Fruit fly (Drosophila melanogaster) whole organism, embryonic: ENCODE data around the gene yellow-b.

ENCODE experiments used
- B-H2 ChIP-seq: fragments of 200-800 bp; sonication (Bioruptor generic); optimal IDR thresholded peaks from 2 replicates; lab custom pipeline; 2018; ENCODE audit warnings: missing biosample characterization, mild to moderate bottlenecking, missing genetic modification characterization
- Bgb ChIP-seq: fragments of 200-800 bp; sonication (Bioruptor generic); IDR thresholded peaks from 2 replicates; pipeline ENCODE4 v1.3.6; 2022; ENCODE audit warnings: missing biosample characterization, missing genetic modification characterization; ENCODE audit not compliant: partially characterized antibody
- CG11247 ChIP-seq: fragments of 200-800 bp; sonication (Bioruptor generic); IDR thresholded peaks from 2 replicates; pipeline ENCODE4 v1.3.6; 2022; ENCODE audit warnings: missing biosample characterization, missing genetic modification characterization
- CG1233 ChIP-seq: fragments of 200-800 bp; sonication (Bioruptor generic); optimal IDR thresholded peaks from 4 replicates; lab custom pipeline; 2018; ENCODE audit warnings: missing biosample characterization, mild to moderate bottlenecking, missing genetic modification characterization
- CG14860 ChIP-seq: fragments of 200-800 bp; sonication (Bioruptor generic); IDR thresholded peaks from 3 replicates; pipeline ENCODE4 v1.3.6; 2022; ENCODE audit warnings: missing biosample characterization, missing genetic modification characterization; ENCODE audit not compliant: partially characterized antibody
- CG15011 ChIP-seq: fragments of 200-800 bp; sonication (Bioruptor generic); optimal IDR thresholded peaks from 3 replicates; lab custom pipeline; 2018; ENCODE audit warnings: missing biosample characterization, mild to moderate bottlenecking, missing genetic modification characterization
- CG1647 ChIP-seq: fragments of 200-800 bp; sonication (Bioruptor generic); optimal IDR thresholded peaks from 3 replicates; lab custom pipeline; 2016; ENCODE audit warnings: missing biosample characterization, missing genetic modification characterization
- CG17385 ChIP-seq: fragments of 200-800 bp; sonication (Bioruptor generic); optimal IDR thresholded peaks from 3 replicates; lab custom pipeline; 2018; ENCODE audit warnings: missing biosample characterization, mild to moderate bottlenecking, missing genetic modification characterization
- CG17829 ChIP-seq: fragments of 200-800 bp; optimal IDR thresholded peaks from 2 replicates; lab custom pipeline; 2019; ENCODE audit warnings: missing biosample characterization, mild to moderate bottlenecking, missing genetic modification characterization, moderate library complexity
- CG1792 ChIP-seq: fragments of 200-800 bp; sonication (Bioruptor generic); optimal IDR thresholded peaks from 2 replicates; lab custom pipeline; 2016; ENCODE audit warnings: missing biosample characterization, missing genetic modification characterization
- CG2129 ChIP-seq: fragments of 200-800 bp; sonication (Bioruptor generic); IDR thresholded peaks from 2 replicates; pipeline ENCODE4 v1.3.6; 2022; ENCODE audit warnings: missing biosample characterization, missing genetic modification characterization; ENCODE audit not compliant: partially characterized antibody
- CG2199 ChIP-seq: fragments of 200-800 bp; sonication (Bioruptor generic); IDR thresholded peaks from 3 replicates; pipeline ENCODE4 v1.3.6; 2022; ENCODE audit warnings: missing biosample characterization, missing genetic modification characterization
- CG2202 ChIP-seq: fragments of 200-800 bp; sonication (Bioruptor generic); optimal IDR thresholded peaks from 2 replicates; lab custom pipeline; 2018; ENCODE audit warnings: missing biosample characterization, mild to moderate bottlenecking, missing genetic modification characterization
- CG2875 ChIP-seq: fragments of 200-800 bp; sonication (Bioruptor generic); optimal IDR thresholded peaks from 2 replicates; lab custom pipeline; 2017; ENCODE audit warnings: missing biosample characterization, mild to moderate bottlenecking, missing genetic modification characterization, missing genetic modification reagents
- CG33557 ChIP-seq: fragments of 200-800 bp; sonication (Bioruptor generic); optimal IDR thresholded peaks from 2 replicates; lab custom pipeline; 2019; ENCODE audit warnings: missing biosample characterization, mild to moderate bottlenecking, missing genetic modification characterization, moderate library complexity
- CG4282 ChIP-seq: fragments of 200-800 bp; sonication (Bioruptor generic); optimal IDR thresholded peaks from 2 replicates; lab custom pipeline; 2016; ENCODE audit warnings: missing biosample characterization, missing genetic modification characterization
- CG4424 ChIP-seq: fragments of 200-800 bp; sonication (Bioruptor generic); optimal IDR thresholded peaks from 3 replicates; lab custom pipeline; 2016; ENCODE audit warnings: missing biosample characterization, missing genetic modification characterization
- CG6813 ChIP-seq: fragments of 200-800 bp; sonication (Bioruptor generic); optimal IDR thresholded peaks from 2 replicates; lab custom pipeline; 2017; ENCODE audit warnings: missing biosample characterization, missing genetic modification characterization, mild to moderate bottlenecking, moderate library complexity, missing genetic modification reagents
- CG7271 ChIP-seq: fragments of 200-800 bp; sonication (Bioruptor generic); optimal IDR thresholded peaks from 2 replicates; lab custom pipeline; 2018; ENCODE audit warnings: missing biosample characterization, mild to moderate bottlenecking, missing genetic modification characterization, moderate library complexity
- CG7556 ChIP-seq: fragments of 200-800 bp; sonication (Bioruptor generic); optimal IDR thresholded peaks from 2 replicates; lab custom pipeline; 2017; ENCODE audit warnings: missing biosample characterization, mild to moderate bottlenecking, missing genetic modification characterization
- CG8089 ChIP-seq: fragments of 200-800 bp; sonication (Bioruptor generic); optimal IDR thresholded peaks from 3 replicates; lab custom pipeline; 2016; ENCODE audit warnings: missing biosample characterization, missing genetic modification characterization
- CG8359 ChIP-seq: fragments of 200-800 bp; sonication (Bioruptor generic); optimal IDR thresholded peaks from 2 replicates; lab custom pipeline; 2017; ENCODE audit warnings: missing biosample characterization, mild to moderate bottlenecking, missing genetic modification characterization, borderline replicate concordance
- CG9817 ChIP-seq: fragments of 200-800 bp; sonication (Bioruptor generic); optimal IDR thresholded peaks from 2 replicates; lab custom pipeline; 2018; ENCODE audit warnings: missing biosample characterization, mild to moderate bottlenecking, missing genetic modification characterization, moderate library complexity
- E2f2 ChIP-seq: fragments of 200-800 bp; sonication (Bioruptor generic); IDR thresholded peaks from 2 replicates; pipeline ENCODE4 v1.3.6; 2022; ENCODE audit warnings: missing biosample characterization, missing genetic modification characterization
- Fer2 ChIP-seq: fragments of 200-800 bp; sonication (Bioruptor generic); optimal IDR thresholded peaks from 2 replicates; lab custom pipeline; 2018; ENCODE audit warnings: missing biosample characterization, mild to moderate bottlenecking, missing genetic modification characterization, moderate library complexity
- GATAe ChIP-seq: fragments of 200-800 bp; sonication (Bioruptor generic); conservative IDR thresholded peaks from 2 replicates; pipeline ENCODE4 v1.3.6; 2022; ENCODE audit warnings: missing biosample characterization, missing genetic modification characterization
- Jarid2 ChIP-seq: fragments of 200-800 bp; sonication (Bioruptor generic); optimal IDR thresholded peaks from 3 replicates; lab custom pipeline; 2017; ENCODE audit warnings: mild to moderate bottlenecking, missing biosample characterization, missing genetic modification reagents, missing genetic modification characterization
- Lim3 ChIP-seq: fragments of 200-800 bp; sonication (Bioruptor generic); IDR thresholded peaks from 2 replicates; pipeline ENCODE4 v1.3.6; 2022; ENCODE audit warnings: missing biosample characterization, missing genetic modification characterization
- Nf-YB ChIP-seq: fragments of 200-800 bp; sonication (Bioruptor generic); optimal IDR thresholded peaks from 3 replicates; lab custom pipeline; 2019; ENCODE audit warnings: missing biosample characterization, mild to moderate bottlenecking, missing genetic modification characterization, moderate library complexity
- ab ChIP-seq: fragments of 200-800 bp; sonication (Bioruptor generic); optimal IDR thresholded peaks from 2 replicates; lab custom pipeline; 2016; ENCODE audit warnings: missing biosample characterization, missing genetic modification characterization
- cg ChIP-seq: fragments of 200-800 bp; sonication (Bioruptor generic); optimal IDR thresholded peaks from 3 replicates; lab custom pipeline; 2019; ENCODE audit warnings: missing biosample characterization, mild to moderate bottlenecking, missing genetic modification characterization, moderate library complexity
- ci ChIP-seq: fragments of 200-800 bp; sonication (Bioruptor generic); IDR thresholded peaks from 3 replicates; pipeline ENCODE4 v1.3.6; 2022; ENCODE audit warnings: missing biosample characterization, missing genetic modification characterization
- eyg ChIP-seq: fragments of 200-800 bp; sonication (Bioruptor generic); optimal IDR thresholded peaks from 3 replicates; lab custom pipeline; 2016; ENCODE audit warnings: missing biosample characterization, missing genetic modification characterization
- grn ChIP-seq: fragments of 200-800 bp; sonication (Bioruptor generic); optimal IDR thresholded peaks from 3 replicates; lab custom pipeline; 2017; ENCODE audit warnings: missing biosample characterization, missing genetic modification characterization
- hth ChIP-seq: fragments of >200 bp; optimal IDR thresholded peaks from 2 replicates; lab custom pipeline; 2017; ENCODE audit warnings: inconsistent platforms
- klu ChIP-seq: fragments of 200-800 bp; sonication (Bioruptor generic); IDR thresholded peaks from 2 replicates; pipeline ENCODE4 v1.3.6; 2022; ENCODE audit warnings: missing biosample characterization, missing genetic modification characterization
- lilli ChIP-seq: fragments of 200-800 bp; sonication (Bioruptor generic); optimal IDR thresholded peaks from 3 replicates; lab custom pipeline; 2016; ENCODE audit warnings: missing biosample characterization, missing genetic modification characterization
- lmd ChIP-seq: fragments of 200-800 bp; sonication (Bioruptor generic); IDR thresholded peaks from 2 replicates; pipeline ENCODE4 v1.3.6; 2022; ENCODE audit warnings: missing biosample characterization, missing genetic modification characterization
- lov ChIP-seq, 2 experiments: fragments of 200-800 bp in 1 of 2; fragments of >200 bp in 1 of 2; sonication (Bioruptor generic) in 1 of 2; IDR thresholded peaks in 1 of 2; optimal IDR thresholded peaks in 1 of 2; 2 replicates in 1 of 2; 3 replicates in 1 of 2; pipeline versions ENCODE4 v1.3.6 to Lab custom; 2017 to 2022; ENCODE audit warnings: missing biosample characterization in 1 of 2, missing genetic modification characterization in 1 of 2
- luna ChIP-seq: fragments of 200-800 bp; sonication (Bioruptor generic); optimal IDR thresholded peaks from 2 replicates; lab custom pipeline; 2016; ENCODE audit warnings: missing biosample characterization, missing genetic modification characterization
- maf-S ChIP-seq: fragments of 200-800 bp; sonication (Bioruptor generic); optimal IDR thresholded peaks from 2 replicates; lab custom pipeline; 2016; ENCODE audit warnings: missing biosample characterization, missing genetic modification characterization
- nerfin-2 ChIP-seq: fragments of 200-800 bp; sonication (Bioruptor generic); IDR thresholded peaks from 2 replicates; pipeline ENCODE4 v1.3.6; 2022; ENCODE audit warnings: missing biosample characterization, missing genetic modification characterization; ENCODE audit not compliant: partially characterized antibody
- odd ChIP-seq: fragments of 200-800 bp; sonication (Bioruptor generic); optimal IDR thresholded peaks from 2 replicates; lab custom pipeline; 2017; ENCODE audit warnings: missing biosample characterization, mild to moderate bottlenecking, missing genetic modification characterization
- ranshi ChIP-seq: fragments of 200-800 bp; sonication (Bioruptor generic); IDR thresholded peaks from 2 replicates; pipeline ENCODE4 v1.3.6; 2022; ENCODE audit warnings: missing biosample characterization, missing genetic modification characterization
- sc ChIP-seq, 3 experiments: fragments of >200 bp in 2 of 3; fragments of 200-800 bp in 1 of 3; sonication (Bioruptor generic) in 1 of 3; optimal IDR thresholded peaks; 2 replicates in 2 of 3; 3 replicates in 1 of 3; lab custom pipeline; 2017; ENCODE audit warnings: mild to moderate bottlenecking in 1 of 3, missing biosample characterization in 1 of 3, missing genetic modification characterization in 1 of 3, missing genetic modification reagents in 1 of 3
- schlank ChIP-seq: fragments of 200-800 bp; sonication (Bioruptor generic); optimal IDR thresholded peaks from 2 replicates; lab custom pipeline; 2018; ENCODE audit warnings: missing biosample characterization, mild to moderate bottlenecking, missing genetic modification characterization
- sd ChIP-seq: fragments of 200-800 bp; sonication (Bioruptor generic); optimal IDR thresholded peaks from 3 replicates; lab custom pipeline; 2018; ENCODE audit warnings: missing biosample characterization, mild to moderate bottlenecking, missing genetic modification characterization, moderate library complexity
- tap ChIP-seq: fragments of 200-800 bp; optimal IDR thresholded peaks from 3 replicates; lab custom pipeline; 2019; ENCODE audit warnings: missing biosample characterization, mild to moderate bottlenecking, missing genetic modification characterization, moderate library complexity
- tna ChIP-seq: fragments of 200-800 bp; sonication (Bioruptor generic); IDR thresholded peaks from 2 replicates; pipeline ENCODE4 v1.3.6; 2022; ENCODE audit warnings: missing biosample characterization, missing genetic modification characterization; ENCODE audit not compliant: partially characterized antibody
- usp ChIP-seq: fragments of >200 bp; optimal IDR thresholded peaks from 2 replicates; lab custom pipeline; 2017; ENCODE audit warnings: missing biosample characterization, missing genetic modification characterization

yellow-b gene

DNA sequence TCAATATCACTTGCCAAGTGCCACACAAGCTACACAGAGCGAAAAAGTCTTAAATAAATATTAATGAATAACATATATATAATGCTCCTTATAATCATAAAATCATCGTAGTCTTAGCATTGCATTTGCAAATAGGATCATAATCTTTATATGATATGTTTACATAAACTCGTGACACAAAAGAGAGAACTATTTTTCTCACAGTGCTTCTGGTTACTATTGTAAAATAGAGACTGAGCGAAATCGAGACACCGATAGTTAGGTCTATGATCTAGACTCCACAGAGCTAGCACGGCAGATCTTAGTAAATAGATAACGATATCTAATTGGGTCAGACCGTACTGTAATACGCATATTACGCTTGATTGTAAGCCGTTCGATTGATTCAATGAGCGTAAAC, 44.4 kb upstream of the yellow-b start (continued):
- TF ChIP-seq odd (peak; percentile 22), schlank (no peak), CG7556 (GFP tag; lab: Kevin White, UChicago) (peak; percentile 74), Jarid2 (GFP tag; lab: Kevin White, UChicago) (no peak), sc (optimal IDR thresholded peaks at IDR 0.05; lab: Kevin White, UChicago) (no peak), sc (GFP tag; optimal IDR thresholded peaks at IDR 0.05; lab: Kevin White, UChicago) (peak; percentile 54), Nf-YB (GFP tag; lab: Kevin White, UChicago) (peak; percentile 55), CG9817 (tag; lab: Kevin White, UChicago) (peak; percentile 66), tap (tag; lab: Kevin White, UChicago) (no peak), Lim3 (GFP tag; lab: Robert Waterston, UW) (peak; percentile 30; the same call in 1 of the 2 replicates), B-H2 (no peak), ci (GFP tag; lab: Robert Waterston, UW) (peak; percentile 91), CG1233 (GFP tag; lab: Kevin White, UChicago) (no peak), CG8359 (GFP tag; lab: Kevin White, UChicago) (no peak), CG4282 (GFP tag; lab: Kevin White, UChicago) (no peak), sd (tag; lab: Kevin White, UChicago) (no peak), usp (GFP tag; lab: Kevin White, UChicago) (no peak), GATAe (GFP tag; lab: Robert Waterston, UW) (no peak), Bgb (GFP tag; lab: Robert Waterston, UW) (no peak), maf-S (GFP tag; lab: Kevin White, UChicago) (no peak), eyg (GFP tag; lab: Kevin White, UChicago) (no peak), lov (optimal IDR thresholded peaks at IDR 0.05; lab: Kevin White, UChicago) (no peak), lov (GFP tag; IDR thresholded peaks at IDR 0.05; lab: Robert Waterston, UW) (no peak), cg (GFP tag; lab: Kevin White, UChicago) (no peak), CG1647 (GFP tag; lab: Kevin White, UChicago) (peak; percentile 1), ab (GFP tag; lab: Kevin White, UChicago) (no peak), luna (GFP tag; lab: Kevin White, UChicago) (no peak), lilli (peak; percentile 36), lmd (peak; percentile 81), CG2875 (peak; percentile 51), E2f2 (GFP tag; lab: Robert Waterston, UW) (peak; percentile 58; the same call in 1 of the 2 replicates), CG17829 (tag; lab: Kevin White, UChicago) (no peak), CG6813 (GFP tag; lab: Kevin White, UChicago) (no peak), ranshi (GFP tag; lab: Robert Waterston, UW) (peak; percentile 87), CG7271 (no peak), CG8089 (GFP tag; lab: Kevin White, UChicago) (no peak), CG11247 (GFP tag; lab: Robert Waterston, UW) (peak; percentile 64), Fer2 (no peak), CG2202 (no peak), CG4424 (GFP tag; lab: Kevin White, UChicago) (no peak), CG14860 (GFP tag; lab: Robert Waterston, UW) (no peak), CG2199 (GFP tag; lab: Robert Waterston, UW) (no peak), CG17385 (GFP tag; lab: Kevin White, UChicago) (peak; percentile 77), nerfin-2 (GFP tag; lab: Robert Waterston, UW) (no peak), CG15011 (GFP tag; lab: Kevin White, UChicago) (no peak), grn (GFP tag; lab: Kevin White, UChicago) (peak; percentile 71), CG2129 (GFP tag; lab: Robert Waterston, UW) (no peak), klu (no peak), hth (lab: Kevin White, UChicago) (no peak), CG1792 (peak; percentile 42), CG33557 (GFP tag; lab: Kevin White, UChicago) (no peak), tna (GFP tag; lab: Robert Waterston, UW) (no peak)
